Fruit fly (Drosophila melanogaster): Measurements from ENCODE around the gene CG15386.

dm6 chr2L:2206066-2206465 lies 11.0 kb downstream of the CG15386 start, which contains the start of gene CG31668:
- TF ChIP-seq HLH4C (GFP tag; IDR thresholded peaks at IDR 0.05; ENCODE audit: partially characterized antibody), result no peak
- TF ChIP-seq CG43689 (GFP tag; IDR thresholded peaks at IDR 0.05), result no peak
- no peak for TF ChIP-seq CG12299 (tag; optimal IDR thresholded peaks at IDR 0.05)
- TF ChIP-seq psq (GFP tag; optimal IDR thresholded peaks at IDR 0.05), result no peak
- TF ChIP-seq B-H1 (GFP tag; IDR thresholded peaks at IDR 0.05), result no peak

Measured in whole organism, embryonic.